Worm (Caenorhabditis elegans) whole organism, young adult: ENCODE results near the gene egl-19.

ENCODE experiments used
- B0019.2 ChIP-seq: fragments of 200-800 bp; sonication (Bioruptor generic); conservative IDR thresholded peaks from 2 replicates; pipeline ENCODE4 v1.3.6; 2022; ENCODE audit warnings: missing genetic modification reagents, missing genetic modification characterization, missing compliant biosample characterization
- B0336.3 ChIP-seq: fragments of 200-800 bp; sonication (Bioruptor generic); IDR thresholded peaks from 2 replicates; pipeline ENCODE4 v1.3.6; 2022; ENCODE audit warnings: missing genetic modification characterization, missing compliant biosample characterization
- F22D6.2 ChIP-seq: sonication (generic microtip); optimal IDR thresholded peaks from 2 replicates; lab custom pipeline; 2016; ENCODE audit warnings: mild to moderate bottlenecking, missing genetic modification characterization, missing compliant biosample characterization
- F37B4.10 ChIP-seq: fragments of 200-800 bp; sonication (Bioruptor generic); IDR thresholded peaks from 2 replicates; pipeline ENCODE4 v1.3.6; 2022; ENCODE audit warnings: missing genetic modification characterization, missing compliant biosample characterization
- K12H6.12 ChIP-seq: fragments of 200-800 bp; sonication (Bioruptor generic); optimal IDR thresholded peaks from 2 replicates; lab custom pipeline; 2018; ENCODE audit warnings: mild to moderate bottlenecking, missing genetic modification characterization, missing compliant biosample characterization
- Y53F4B.3 ChIP-seq: fragments of 200-800 bp; sonication (Bioruptor generic); IDR thresholded peaks from 2 replicates; pipeline ENCODE4 v1.3.6; 2022; ENCODE audit warnings: missing genetic modification reagents, missing genetic modification characterization, missing compliant biosample characterization
- Y56A3A.18 ChIP-seq: fragments of 200-800 bp; sonication (Bioruptor generic); IDR thresholded peaks from 2 replicates; pipeline ENCODE4 v1.3.6; 2022; ENCODE audit warnings: missing genetic modification reagents, missing genetic modification characterization, missing compliant biosample characterization
- aptf-2 ChIP-seq: fragments of 200-800 bp; sonication (Bioruptor generic); conservative IDR thresholded peaks from 2 replicates; pipeline ENCODE4 v1.3.6; 2022; ENCODE audit warnings: missing genetic modification reagents, missing genetic modification characterization, missing compliant biosample characterization
- aptf-3 ChIP-seq: fragments of 200-800 bp; sonication (Bioruptor generic); IDR thresholded peaks from 2 replicates; pipeline ENCODE4 v1.3.6; 2022; ENCODE audit warnings: missing genetic modification characterization, missing compliant biosample characterization
- attf-3 ChIP-seq: fragments of 200-800 bp; sonication (Bioruptor generic); conservative IDR thresholded peaks from 2 replicates; pipeline ENCODE4 v1.3.6; 2022; ENCODE audit warnings: missing genetic modification reagents, missing genetic modification characterization, missing compliant biosample characterization
- bed-2 ChIP-seq: fragments of 200-800 bp; sonication (Bioruptor generic); IDR thresholded peaks from 2 replicates; pipeline ENCODE4 v1.3.6; 2022; ENCODE audit warnings: missing genetic modification reagents, missing genetic modification characterization, missing compliant biosample characterization
- ceh-27 ChIP-seq: fragments of 200-800 bp; sonication (Bioruptor generic); optimal IDR thresholded peaks from 2 replicates; lab custom pipeline; 2018; ENCODE audit warnings: mild to moderate bottlenecking, missing genetic modification characterization, moderate library complexity, missing compliant biosample characterization
- ceh-79 ChIP-seq: sonication (generic microtip); optimal IDR thresholded peaks from 2 replicates; lab custom pipeline; 2017; ENCODE audit warnings: mild to moderate bottlenecking, missing genetic modification characterization, missing compliant biosample characterization
- chd-7 ChIP-seq: sonication (generic microtip); optimal IDR thresholded peaks from 2 replicates; lab custom pipeline; 2016; ENCODE audit warnings: mild to moderate bottlenecking, missing genetic modification characterization, moderate library complexity, missing compliant biosample characterization
- egl-44 ChIP-seq: fragments of 200-800 bp; sonication (Bioruptor generic); IDR thresholded peaks from 2 replicates; pipeline ENCODE4 v1.3.6; 2022; ENCODE audit warnings: missing genetic modification reagents, missing genetic modification characterization, missing compliant biosample characterization
- ekl-4 ChIP-seq: fragments of 200-800 bp; sonication (Bioruptor generic); IDR thresholded peaks from 2 replicates; pipeline ENCODE4 v1.3.6; 2022; ENCODE audit warnings: missing genetic modification reagents, missing genetic modification characterization, missing compliant biosample characterization
- fkh-3 ChIP-seq: sonication (generic microtip); optimal IDR thresholded peaks from 2 replicates; lab custom pipeline; 2016; ENCODE audit warnings: mild to moderate bottlenecking, missing genetic modification characterization, missing compliant biosample characterization
- hlh-26 ChIP-seq: fragments of 200-800 bp; sonication (Bioruptor generic); conservative IDR thresholded peaks from 2 replicates; pipeline ENCODE4 v1.3.6; 2022; ENCODE audit warnings: missing genetic modification reagents, missing genetic modification characterization, missing compliant biosample characterization
- hmg-1.2 ChIP-seq: fragments of 200-800 bp; sonication (Bioruptor generic); IDR thresholded peaks from 2 replicates; pipeline ENCODE4 v1.3.6; 2022; ENCODE audit warnings: missing genetic modification reagents, missing genetic modification characterization, missing compliant biosample characterization
- hmg-20 ChIP-seq: fragments of 200-800 bp; sonication (Bioruptor generic); IDR thresholded peaks from 2 replicates; pipeline ENCODE4 v1.3.6; 2022; ENCODE audit warnings: missing genetic modification reagents, missing genetic modification characterization, missing compliant biosample characterization
- hsf-1 ChIP-seq: fragments of 200-800 bp; sonication (Bioruptor generic); IDR thresholded peaks from 2 replicates; pipeline ENCODE4 v1.3.6; 2022; ENCODE audit warnings: missing genetic modification reagents, missing genetic modification characterization, missing compliant biosample characterization
- let-526 ChIP-seq: fragments of 200-800 bp; sonication (Bioruptor generic); IDR thresholded peaks from 2 replicates; pipeline ENCODE4 v1.3.6; 2022; ENCODE audit warnings: missing genetic modification reagents, missing genetic modification characterization, missing compliant biosample characterization
- lin-26 ChIP-seq: fragments of 200-800 bp; sonication (Bioruptor generic); IDR thresholded peaks from 2 replicates; pipeline ENCODE4 v1.3.6; 2022; ENCODE audit warnings: missing genetic modification reagents, missing genetic modification characterization, missing compliant biosample characterization
- lin-35 ChIP-seq, 3 experiments: fragments of 150-350 bp in 2 of 3; sonication (generic microtip) in 1 of 3; optimal IDR thresholded peaks; 2 replicates each; lab custom pipeline; 2014 to 2018; ENCODE audit warnings: missing biosample characterization in 3 of 3, missing genetic modification characterization in 3 of 3, missing genetic modification reagents in 3 of 3
- lir-1 ChIP-seq: fragments of 200-800 bp; sonication (Bioruptor generic); conservative IDR thresholded peaks from 2 replicates; pipeline ENCODE4 v1.3.6; 2022; ENCODE audit warnings: missing genetic modification reagents, missing genetic modification characterization, missing compliant biosample characterization
- lsl-1 ChIP-seq: fragments of 200-800 bp; sonication (Bioruptor generic); optimal IDR thresholded peaks from 2 replicates; lab custom pipeline; 2018; ENCODE audit warnings: mild to moderate bottlenecking, missing genetic modification characterization, moderate library complexity, missing compliant biosample characterization
- lsy-27 ChIP-seq: sonication (generic microtip); optimal IDR thresholded peaks from 2 replicates; lab custom pipeline; 2017; ENCODE audit warnings: missing genetic modification characterization, mild to moderate bottlenecking, missing compliant biosample characterization, antibody characterized with exemption, missing genotype, borderline replicate concordance; ENCODE audit not compliant: insufficient read depth
- mel-28 ChIP-seq: sonication (generic microtip); optimal IDR thresholded peaks from 2 replicates; lab custom pipeline; 2016; ENCODE audit warnings: borderline replicate concordance, mild to moderate bottlenecking, missing genetic modification characterization, missing compliant biosample characterization
- mxl-1 ChIP-seq: sonication (generic microtip); optimal IDR thresholded peaks from 2 replicates; lab custom pipeline; 2016; ENCODE audit warnings: missing genetic modification characterization, missing compliant biosample characterization
- nfya-2 ChIP-seq: fragments of 200-800 bp; sonication (Bioruptor generic); IDR thresholded peaks from 2 replicates; pipeline ENCODE4 v1.3.6; 2022; ENCODE audit warnings: missing genetic modification reagents, missing genetic modification characterization, missing compliant biosample characterization
- nhr-120 ChIP-seq: fragments of 200-800 bp; sonication (Bioruptor generic); IDR thresholded peaks from 2 replicates; pipeline ENCODE4 v1.3.6; 2022; ENCODE audit warnings: missing genetic modification characterization, missing compliant biosample characterization
- nhr-27 ChIP-seq: fragments of 200-800 bp; sonication (Bioruptor generic); optimal IDR thresholded peaks from 2 replicates; lab custom pipeline; 2018; ENCODE audit warnings: mild to moderate bottlenecking, missing genetic modification characterization, moderate library complexity, missing compliant biosample characterization
- rcor-1 ChIP-seq: fragments of 200-800 bp; sonication (Bioruptor generic); IDR thresholded peaks from 2 replicates; pipeline ENCODE4 v1.3.6; 2022; ENCODE audit warnings: missing genetic modification reagents, missing genetic modification characterization, missing compliant biosample characterization
- snpc-1.3 ChIP-seq: sonication (generic microtip); optimal IDR thresholded peaks from 2 replicates; lab custom pipeline; 2017; ENCODE audit warnings: missing genetic modification characterization, mild to moderate bottlenecking, missing compliant biosample characterization, antibody characterized with exemption, moderate library complexity, missing genotype, missing genetic modification reagents; ENCODE audit not compliant: insufficient read depth
- snpc-4 ChIP-seq, 5 experiments: fragments of 150-350 bp in 1 of 5; sonication (generic microtip) in 4 of 5; optimal IDR thresholded peaks; 2 replicates each; lab custom pipeline; 2014 to 2018; ENCODE audit warnings: missing genetic modification characterization in 5 of 5, missing biosample characterization in 3 of 5, antibody characterized with exemption in 2 of 5, mild to moderate bottlenecking in 2 of 5, missing compliant biosample characterization in 2 of 5, missing genotype in 2 of 5, moderate library complexity in 2 of 5, missing genetic modification reagents in 1 of 5
- tbp1 ChIP-seq: fragments of 200-800 bp; sonication (Bioruptor generic); optimal IDR thresholded peaks from 2 replicates; lab custom pipeline; 2018; ENCODE audit warnings: mild to moderate bottlenecking, missing genetic modification characterization, missing compliant biosample characterization

The egl-19 gene

DNA sequence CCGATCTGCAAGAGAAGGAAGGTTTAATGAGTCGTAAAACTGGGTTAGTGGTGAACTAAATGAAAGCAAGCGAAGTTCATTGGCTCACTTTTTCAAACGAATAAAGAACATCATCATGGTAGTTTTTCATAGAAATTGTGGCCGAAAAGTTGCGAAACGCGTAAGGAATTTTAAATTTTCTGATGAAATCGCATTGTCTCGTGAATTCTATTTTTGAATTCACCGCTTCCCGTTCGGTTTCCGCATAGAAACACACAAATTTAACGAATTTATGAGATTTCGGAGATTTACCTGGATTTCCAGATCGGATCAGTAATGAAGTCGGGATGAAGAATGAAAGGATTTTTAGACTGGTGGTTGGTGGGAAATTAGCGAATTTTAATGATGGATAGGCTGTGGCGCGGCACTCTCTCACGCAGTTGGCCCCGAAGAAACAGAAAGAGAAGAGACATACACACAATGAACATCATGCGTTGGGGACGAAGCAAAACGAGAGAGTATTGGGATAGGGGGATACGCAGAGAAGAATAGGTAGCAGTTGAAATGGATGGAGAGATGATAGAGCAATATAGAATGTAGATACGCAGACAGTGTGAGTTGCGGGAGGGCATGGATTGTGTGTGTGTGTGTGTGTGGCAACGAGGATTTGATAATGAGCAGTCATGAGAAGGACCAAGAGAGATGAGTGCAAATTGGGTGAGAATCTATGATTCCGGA, 18.4 kb upstream of the egl-19 start (continued):
- TF ChIP-seq snpc-4 (GFP tag; optimal IDR thresholded peaks at IDR 0.05; lab: Kevin White, UChicago): no peak
- TF ChIP-seq snpc-4 (tag; optimal IDR thresholded peaks at IDR 0.05; lab: Kevin White, UChicago): no peak
- TF ChIP-seq hmg-1.2 (GFP tag; lab: Robert Waterston, UW): peak; percentile 91
- no peak for TF ChIP-seq lsy-27 (tag; lab: Kevin White, UChicago)
- 0 out of 2 replicates have a peak, but pooled peaks have one; percentile 10 for TF ChIP-seq rcor-1 (GFP tag; lab: Robert Waterston, UW)
- no peak for TF ChIP-seq aptf-3 (GFP tag; lab: Robert Waterston, UW)
- peak; percentile 29 for TF ChIP-seq K12H6.12 (tag; lab: Kevin White, UChicago)
- no peak for TF ChIP-seq B0336.3 (GFP tag; lab: Robert Waterston, UW)
- TF ChIP-seq aptf-2 (GFP tag; lab: Robert Waterston, UW): no peak
- no peak for TF ChIP-seq B0019.2 (GFP tag; lab: Robert Waterston, UW)
- no peak for TF ChIP-seq nfya-2 (GFP tag; lab: Robert Waterston, UW)
- no peak for TF ChIP-seq F22D6.2
- TF ChIP-seq snpc-1.3 (tag; lab: Kevin White, UChicago): no peak
- no peak for TF ChIP-seq let-526 (GFP tag; lab: Robert Waterston, UW)
- no peak for TF ChIP-seq Y56A3A.18 (GFP tag; lab: Robert Waterston, UW)
- no peak for TF ChIP-seq lin-35 (GFP tag; optimal IDR thresholded peaks at IDR 0.05; lab: Kevin White, UChicago)
- TF ChIP-seq lsl-1 (GFP tag; lab: Kevin White, UChicago): no peak
- TF ChIP-seq ceh-27 (GFP tag; lab: Kevin White, UChicago): peak; percentile 48
- no peak for TF ChIP-seq fkh-3
- no peak for TF ChIP-seq Y53F4B.3 (GFP tag; lab: Robert Waterston, UW)
- TF ChIP-seq nhr-120 (GFP tag; lab: Robert Waterston, UW): no peak
- peak; percentile 3 for TF ChIP-seq tbp1 (GFP tag; lab: Kevin White, UChicago)
- TF ChIP-seq, all 124 proteins: peak for 11

DNA sequence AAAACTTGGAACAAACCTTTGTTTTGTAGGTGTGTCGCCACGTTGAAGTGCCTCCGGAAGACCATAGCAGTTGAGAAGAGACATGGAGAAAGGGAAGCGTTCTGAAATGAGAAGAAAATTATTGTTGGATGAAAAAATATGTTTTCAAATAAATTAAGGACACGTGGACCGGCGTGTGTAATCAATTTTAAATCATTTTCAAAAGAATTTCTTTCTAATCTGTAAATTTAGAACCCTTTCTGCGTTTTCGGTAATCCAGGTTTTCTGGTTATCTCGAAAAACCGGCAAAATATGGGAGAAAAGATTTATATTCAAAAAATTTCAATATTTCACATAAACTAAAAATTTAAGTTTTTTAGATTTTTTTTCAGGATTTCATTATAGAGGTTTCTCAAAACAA, 16.5 kb upstream of the egl-19 start, which contains the start of gene mob-3:
mob-3 (minus strand) TSS at position 101 of the 400 bp plus-strand sequence.
- TF ChIP-seq egl-44 (no peak), ceh-27 (GFP tag; lab: Kevin White, UChicago) (no peak), mxl-1 (tag; lab: Kevin White, UChicago) (no peak), chd-7 (tag; lab: Kevin White, UChicago) (no peak), ekl-4 (GFP tag; lab: Robert Waterston, UW) (no peak), F37B4.10 (no peak), bed-2 (GFP tag; lab: Robert Waterston, UW) (no peak), lir-1 (GFP tag; lab: Robert Waterston, UW) (no peak), nhr-120 (GFP tag; lab: Robert Waterston, UW) (no peak), ceh-79 (tag; lab: Kevin White, UChicago) (no peak), attf-3 (GFP tag; lab: Robert Waterston, UW) (no peak), mel-28 (tag; lab: Kevin White, UChicago) (no peak), hmg-20 (GFP tag; lab: Robert Waterston, UW) (no peak), nhr-27 (no peak), hlh-26 (GFP tag; lab: Robert Waterston, UW) (no peak), hsf-1 (no peak), lin-26 (GFP tag; lab: Robert Waterston, UW) (no peak)
